Worm (Caenorhabditis elegans): Measurements from ENCODE around the gene gcst-1.

Gene gcst-1

ce11 chrV:5736068-5736467 lies 23.3 kb downstream of the gcst-1 start, which contains the start of gene K09H11.6:
K09H11.6 (minus strand) TSS chrV:5736168.
- TF ChIP-seq klf-2 (GFP tag; conservative IDR thresholded peaks at IDR 0.05) = no peak
- TF ChIP-seq T22C8.4 (GFP tag; IDR thresholded peaks at IDR 0.05) = no peak
- TF ChIP-seq tab-1 (GFP tag; IDR thresholded peaks at IDR 0.05) = no peak
- TF ChIP-seq med-1 (GFP tag; optimal IDR thresholded peaks at IDR 0.05; ENCODE audit: insufficient read depth) = no peak

DNA sequence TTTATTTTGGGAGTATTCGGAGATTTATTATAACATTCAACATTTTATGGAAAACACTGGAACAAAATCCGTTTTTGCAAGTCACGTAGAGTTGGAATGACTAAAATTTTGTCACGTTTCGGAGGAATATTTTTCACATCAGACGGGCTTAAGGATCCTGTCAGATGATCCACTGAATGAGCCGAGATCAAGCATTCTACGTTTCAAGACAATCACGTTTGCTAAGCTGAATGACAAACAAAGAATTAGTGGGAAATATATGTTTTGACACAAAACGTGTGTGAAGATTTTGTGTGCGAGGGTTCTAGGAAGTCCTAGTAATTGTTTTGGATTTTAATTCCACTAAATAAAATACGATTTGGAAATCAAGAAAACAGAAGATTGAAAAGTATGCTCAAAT lies 26.7 kb downstream of the gcst-1 start:
- no peak for TF ChIP-seq ref-1 (GFP tag; conservative IDR thresholded peaks at IDR 0.05)
- no peak for TF ChIP-seq med-1 (GFP tag; optimal IDR thresholded peaks at IDR 0.05; ENCODE audit: insufficient read depth)
- TF ChIP-seq flt-1 (GFP tag; IDR thresholded peaks at IDR 0.05) = no peak
- no peak for TF ChIP-seq ztf-29 (GFP tag; IDR thresholded peaks at IDR 0.05)
- no peak for TF ChIP-seq T22C8.4 (GFP tag; IDR thresholded peaks at IDR 0.05)
- TF ChIP-seq cog-1 (tag; optimal IDR thresholded peaks at IDR 0.05) = no peak
- no peak for TF ChIP-seq klf-2 (GFP tag; conservative IDR thresholded peaks at IDR 0.05)
- no peak for TF ChIP-seq tab-1 (GFP tag; IDR thresholded peaks at IDR 0.05)
- TF ChIP-seq ztf-23 (GFP tag; IDR thresholded peaks at IDR 0.05) = no peak

ce11 chrV:5741237-5741636 lies 28.5 kb downstream of the gcst-1 start:
- TF ChIP-seq med-1 (GFP tag; optimal IDR thresholded peaks at IDR 0.05; ENCODE audit: insufficient read depth) (no peak), ztf-23 (GFP tag; IDR thresholded peaks at IDR 0.05) (no peak), ref-1 (GFP tag; conservative IDR thresholded peaks at IDR 0.05) (no peak), tab-1 (GFP tag; IDR thresholded peaks at IDR 0.05) (no peak), cog-1 (tag; optimal IDR thresholded peaks at IDR 0.05) (no peak), klf-2 (GFP tag; conservative IDR thresholded peaks at IDR 0.05) (no peak), T22C8.4 (GFP tag; IDR thresholded peaks at IDR 0.05) (no peak), ztf-29 (GFP tag; IDR thresholded peaks at IDR 0.05) (no peak), flt-1 (GFP tag; IDR thresholded peaks at IDR 0.05) (no peak)

ce11 chrV:5746237-5746636 lies 33.5 kb downstream of the gcst-1 start:
- TF ChIP-seq T22C8.4 (GFP tag; IDR thresholded peaks at IDR 0.05) (no peak), klf-2 (GFP tag; conservative IDR thresholded peaks at IDR 0.05) (no peak), ref-1 (GFP tag; conservative IDR thresholded peaks at IDR 0.05) (no peak), cog-1 (tag; optimal IDR thresholded peaks at IDR 0.05) (no peak), flt-1 (GFP tag; IDR thresholded peaks at IDR 0.05) (no peak), ztf-23 (GFP tag; IDR thresholded peaks at IDR 0.05) (no peak), med-1 (GFP tag; optimal IDR thresholded peaks at IDR 0.05; ENCODE audit: insufficient read depth) (no peak)

DNA sequence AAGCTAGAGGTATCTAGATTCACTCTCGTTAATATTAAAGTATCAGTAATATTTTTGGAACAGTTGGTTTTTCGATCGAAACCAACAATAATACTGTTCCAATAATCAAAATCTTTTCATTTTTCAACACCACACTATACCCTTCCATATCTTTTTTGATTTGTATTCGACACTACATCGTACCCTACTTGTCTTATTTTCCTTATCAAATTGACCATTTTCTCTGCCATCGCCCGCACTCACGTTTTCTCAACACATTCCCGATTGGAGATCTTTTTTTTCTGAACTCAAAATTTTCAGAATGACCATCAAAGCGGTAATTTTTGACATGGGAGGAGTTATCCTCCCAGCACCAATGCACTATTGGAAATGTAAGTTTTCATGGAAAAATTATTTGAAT lies 34.8 kb downstream of the gcst-1 start, which contains the start of gene acds-10:
Gene acds-10, plus strand, starts transcription at position 301 of the 400 bp plus-strand sequence.
- TF ChIP-seq tab-1 (GFP tag; IDR thresholded peaks at IDR 0.05) (no peak), ztf-23 (GFP tag; IDR thresholded peaks at IDR 0.05) (no peak), ztf-29 (GFP tag; IDR thresholded peaks at IDR 0.05) (no peak), T22C8.4 (GFP tag; IDR thresholded peaks at IDR 0.05) (no peak), flt-1 (GFP tag; IDR thresholded peaks at IDR 0.05) (no peak), med-1 (GFP tag; optimal IDR thresholded peaks at IDR 0.05; ENCODE audit: insufficient read depth) (no peak), cog-1 (tag; optimal IDR thresholded peaks at IDR 0.05) (no peak), klf-2 (GFP tag; conservative IDR thresholded peaks at IDR 0.05) (no peak), ref-1 (GFP tag; conservative IDR thresholded peaks at IDR 0.05) (no peak)

- TF ChIP-seq T22C8.4 (GFP tag; IDR thresholded peaks at IDR 0.05) (no peak), tab-1 (GFP tag; IDR thresholded peaks at IDR 0.05) (no peak), flt-1 (GFP tag; IDR thresholded peaks at IDR 0.05) (no peak), ztf-29 (GFP tag; IDR thresholded peaks at IDR 0.05) (no peak), cog-1 (tag; optimal IDR thresholded peaks at IDR 0.05) (no peak), ref-1 (GFP tag; conservative IDR thresholded peaks at IDR 0.05) (no peak), ztf-23 (GFP tag; IDR thresholded peaks at IDR 0.05) (no peak), klf-2 (GFP tag; conservative IDR thresholded peaks at IDR 0.05) (no peak), med-1 (GFP tag; optimal IDR thresholded peaks at IDR 0.05; ENCODE audit: insufficient read depth) (no peak)
Observed at ce11 chrV:5753432-5753831, 40.7 kb downstream of the gcst-1 start, which contains the start of gene pgph-1. pgph-1 (minus strand) TSS chrV:5753532.

DNA sequence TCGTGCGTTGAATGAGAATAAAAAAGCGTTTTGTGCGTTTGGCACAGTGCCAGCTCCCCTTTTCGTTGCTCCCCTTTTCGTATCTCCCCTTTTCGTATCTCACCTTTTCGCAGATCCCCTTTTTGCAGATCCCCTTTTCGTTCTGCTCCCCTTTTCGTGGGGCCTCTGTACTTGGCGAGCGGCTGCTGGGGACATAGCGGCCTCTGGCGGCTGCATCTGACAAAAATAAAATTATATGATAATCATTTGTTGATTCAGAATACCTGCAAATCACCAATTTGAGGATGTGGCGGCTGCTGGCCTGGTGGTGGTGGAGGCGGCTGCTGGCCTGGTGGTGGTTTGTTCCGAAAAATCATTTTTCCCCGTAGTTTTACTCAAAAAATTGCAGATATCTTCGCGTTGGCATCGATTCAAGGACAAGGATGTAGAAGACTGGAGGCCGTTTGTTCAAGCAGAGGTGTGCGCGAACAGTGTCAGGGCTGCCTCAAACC lies 42.5 kb downstream of the gcst-1 start, which contains the start of gene K09H11.11:
Gene K09H11.11, minus strand, starts transcription at position 51 of the 491 bp plus-strand sequence.
- TF ChIP-seq ref-1 (GFP tag; conservative IDR thresholded peaks at IDR 0.05) = peak; percentile 42; the same call in 1 of the 2 replicates

- TF ChIP-seq med-1 (GFP tag; optimal IDR thresholded peaks at IDR 0.05; ENCODE audit: insufficient read depth) = no peak
- no peak for TF ChIP-seq cog-1 (tag; optimal IDR thresholded peaks at IDR 0.05)
- TF ChIP-seq klf-2 (GFP tag; conservative IDR thresholded peaks at IDR 0.05) = no peak
- TF ChIP-seq ref-1 (GFP tag; conservative IDR thresholded peaks at IDR 0.05) = no peak
Observed at ce11 chrV:5756193-5756592, 43.5 kb downstream of the gcst-1 start, which contains the start of gene C53A3.3. C53A3.3 (plus strand) TSS chrV:5756493.

- TF ChIP-seq klf-2 (GFP tag; conservative IDR thresholded peaks at IDR 0.05) (no peak), tab-1 (GFP tag; IDR thresholded peaks at IDR 0.05) (no peak), cog-1 (tag; optimal IDR thresholded peaks at IDR 0.05) (no peak)
Observed at ce11 chrV:5758780-5759179, 46.1 kb downstream of the gcst-1 start, which contains the start of gene C53A3.4. C53A3.4 (minus strand) TSS chrV:5758880.

DNA sequence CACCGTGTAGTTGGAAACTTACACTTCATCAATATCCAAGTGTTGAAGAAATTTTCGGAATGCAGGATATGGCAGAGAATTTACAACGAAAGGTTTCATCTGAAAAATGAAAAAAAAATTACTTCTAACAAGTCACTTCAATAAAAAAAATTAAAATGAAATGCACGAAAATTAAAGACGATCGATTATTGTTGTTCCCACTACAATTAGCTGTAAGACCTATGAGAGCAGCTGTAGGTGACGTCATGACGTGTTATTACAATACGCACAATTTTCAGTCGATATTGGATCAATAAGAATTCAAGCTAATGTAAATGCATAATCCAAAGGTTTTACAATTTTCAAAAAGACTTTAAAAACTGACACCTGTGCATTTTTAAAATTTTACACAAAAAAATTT lies 47.4 kb downstream of the gcst-1 start, which contains the start of gene C53A3.1:
Gene C53A3.1, minus strand, starts transcription at position 101 of the 400 bp plus-strand sequence.
- TF ChIP-seq klf-2 (GFP tag; conservative IDR thresholded peaks at IDR 0.05) = no peak
- TF ChIP-seq ztf-29 (GFP tag; IDR thresholded peaks at IDR 0.05) = no peak
- TF ChIP-seq flt-1 (GFP tag; IDR thresholded peaks at IDR 0.05) = no peak
- no peak for TF ChIP-seq med-1 (GFP tag; optimal IDR thresholded peaks at IDR 0.05; ENCODE audit: insufficient read depth)
- TF ChIP-seq ztf-23 (GFP tag; IDR thresholded peaks at IDR 0.05) = no peak
- TF ChIP-seq cog-1 (tag; optimal IDR thresholded peaks at IDR 0.05) = no peak
- no peak for TF ChIP-seq tab-1 (GFP tag; IDR thresholded peaks at IDR 0.05)
- TF ChIP-seq ref-1 (GFP tag; conservative IDR thresholded peaks at IDR 0.05) = no peak
- TF ChIP-seq T22C8.4 (GFP tag; IDR thresholded peaks at IDR 0.05) = no peak

All from whole organism, midembryonic.